Worm (Caenorhabditis elegans): Measurements from ENCODE around the gene lron-15.

The lron-15 gene

DNA sequence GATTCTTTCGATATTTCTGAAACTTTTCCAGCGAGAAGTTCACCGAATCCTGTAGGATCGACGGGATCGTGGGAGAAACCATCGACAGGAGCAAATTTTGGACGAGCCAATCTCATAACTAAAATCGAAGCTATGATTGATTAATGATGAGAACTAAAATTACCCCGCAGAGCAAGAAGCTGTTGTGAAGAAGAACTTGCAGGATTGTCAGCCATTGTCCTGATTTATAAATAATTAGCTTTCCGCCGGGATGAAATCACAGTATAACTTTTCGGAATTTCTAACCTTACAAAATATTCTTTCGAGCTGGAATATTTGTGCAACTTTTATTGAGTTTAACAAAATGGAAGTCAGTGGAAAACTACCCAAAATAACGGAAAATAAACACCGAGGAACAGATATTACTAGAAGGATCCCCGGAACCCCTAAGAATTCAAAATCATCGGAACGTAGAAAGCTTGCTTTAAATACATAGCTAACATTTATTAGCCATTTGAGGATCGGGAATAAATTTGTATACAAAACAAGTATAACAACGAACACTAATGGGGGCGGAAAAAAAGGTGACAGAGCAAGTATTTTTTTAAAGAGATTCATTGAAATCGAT, 42.7 kb upstream of the lron-15 start, which contains the start of gene C56C10.7 (continued):
- TF ChIP-seq tra-1 (GFP tag; IDR thresholded peaks at IDR 0.05), result 0 out of 2 replicates have a peak, but pooled peaks have one; percentile 16
- TF ChIP-seq snpc-1.2 (GFP tag; IDR thresholded peaks at IDR 0.05), result peak; percentile 54
- no peak for TF ChIP-seq unc-130 (GFP tag; optimal IDR thresholded peaks at IDR 0.05)
- peak; percentile 31 for TF ChIP-seq F10B5.3 (tag; optimal IDR thresholded peaks at IDR 0.05)
- peak; percentile 73 for TF ChIP-seq T20F7.1 (GFP tag; optimal IDR thresholded peaks at IDR 0.05)
- TF ChIP-seq spr-1 (tag; optimal IDR thresholded peaks at IDR 0.05), result peak; percentile 10
- peak; percentile 74 for TF ChIP-seq lin-38 (GFP tag; IDR thresholded peaks at IDR 0.05)
- no peak for TF ChIP-seq daf-16 (GFP tag; optimal IDR thresholded peaks at IDR 0.05)
- TF ChIP-seq daf-16 (tag; optimal IDR thresholded peaks at IDR 0.05), result peak; percentile 14
- no peak for TF ChIP-seq lin-15B (tag; optimal IDR thresholded peaks at IDR 0.05)

DNA sequence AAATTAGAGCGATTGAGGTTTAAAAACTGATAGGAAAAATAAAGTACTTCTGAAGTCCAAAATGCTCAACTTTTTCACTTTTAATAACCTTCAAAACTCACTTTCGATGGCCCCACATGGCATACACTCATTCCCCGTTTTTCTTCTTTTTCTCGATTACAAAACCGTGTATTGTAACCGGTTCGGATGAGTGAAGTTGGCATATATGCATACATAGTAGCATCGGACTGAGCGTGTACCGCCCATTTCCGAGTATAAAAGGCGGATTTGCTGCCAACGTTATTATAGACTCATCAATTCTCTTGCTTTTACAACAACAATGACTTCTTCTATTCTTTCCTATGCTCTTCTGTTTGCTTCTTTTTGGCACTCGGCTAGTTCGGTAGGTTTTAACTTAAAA, 38.1 kb upstream of the lron-15 start, which contains the start of gene C56C10.4:
Gene C56C10.4, plus strand, starts transcription at position 301 of the 400 bp plus-strand sequence.
- TF ChIP-seq mdl-1 (tag; optimal IDR thresholded peaks at IDR 0.05) (no peak), nhr-10 (tag; optimal IDR thresholded peaks at IDR 0.05) (no peak), nhr-237 (tag; optimal IDR thresholded peaks at IDR 0.05) (no peak), lin-38 (GFP tag; IDR thresholded peaks at IDR 0.05) (no peak), F37D6.2 (tag; optimal IDR thresholded peaks at IDR 0.05) (no peak), hlh-11 (tag; optimal IDR thresholded peaks at IDR 0.05) (no peak), set-16 (GFP tag; IDR thresholded peaks at IDR 0.05) (no peak), unc-39 (tag; optimal IDR thresholded peaks at IDR 0.05) (no peak), mdt-29 (GFP tag; IDR thresholded peaks at IDR 0.05) (no peak), nhr-111 (GFP tag; optimal IDR thresholded peaks at IDR 0.05) (no peak), ctbp-1 (GFP tag; IDR thresholded peaks at IDR 0.05) (no peak), nhr-28 (tag; optimal IDR thresholded peaks at IDR 0.05) (no peak), egl-43 (GFP tag; IDR thresholded peaks at IDR 0.05) (no peak), Y75B8A.6 (GFP tag; IDR thresholded peaks at IDR 0.05) (no peak), ceh-82 (tag; optimal IDR thresholded peaks at IDR 0.05) (no peak)

DNA sequence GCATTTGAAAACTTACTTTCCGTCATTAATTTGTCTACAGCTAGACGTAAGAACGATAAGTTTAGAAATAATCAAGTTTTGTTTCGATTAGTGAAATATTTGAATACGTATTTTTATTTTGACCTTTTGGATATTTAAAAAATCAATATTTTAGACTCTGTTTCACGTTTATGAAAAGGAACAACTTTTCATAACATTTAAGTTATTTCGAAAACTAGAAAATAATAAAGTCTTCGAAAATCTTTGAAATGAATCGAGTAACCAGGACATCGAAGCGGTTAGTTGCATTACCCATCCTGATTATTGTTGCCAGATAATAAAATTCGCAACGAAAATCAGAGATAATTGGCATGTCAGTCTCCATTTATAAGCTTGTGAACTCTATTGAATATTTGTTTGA, 36.5 kb upstream of the lron-15 start, which contains the start of gene C56C10.6:
Gene C56C10.6, minus strand, starts transcription at position 101 of the 400 bp plus-strand sequence.
- no peak for TF ChIP-seq ZK546.5 (tag; optimal IDR thresholded peaks at IDR 0.05)
- no peak for TF ChIP-seq ceh-82 (tag; optimal IDR thresholded peaks at IDR 0.05)
- TF ChIP-seq nhr-237 (tag; optimal IDR thresholded peaks at IDR 0.05), result no peak
- TF ChIP-seq ctbp-1 (GFP tag; IDR thresholded peaks at IDR 0.05), result no peak
- TF ChIP-seq ceh-62 (tag; optimal IDR thresholded peaks at IDR 0.05), result no peak
- no peak for TF ChIP-seq ceh-32 (tag; optimal IDR thresholded peaks at IDR 0.05; ENCODE audit: poor library complexity)
- no peak for TF ChIP-seq zfp-2 (tag; optimal IDR thresholded peaks at IDR 0.05)
- no peak for TF ChIP-seq lin-1 (GFP tag; IDR thresholded peaks at IDR 0.05)
- TF ChIP-seq F49E8.2 (tag; optimal IDR thresholded peaks at IDR 0.05; ENCODE audit: borderline replicate concordance), result no peak
- no peak for TF ChIP-seq F10B5.3 (tag; optimal IDR thresholded peaks at IDR 0.05)

DNA sequence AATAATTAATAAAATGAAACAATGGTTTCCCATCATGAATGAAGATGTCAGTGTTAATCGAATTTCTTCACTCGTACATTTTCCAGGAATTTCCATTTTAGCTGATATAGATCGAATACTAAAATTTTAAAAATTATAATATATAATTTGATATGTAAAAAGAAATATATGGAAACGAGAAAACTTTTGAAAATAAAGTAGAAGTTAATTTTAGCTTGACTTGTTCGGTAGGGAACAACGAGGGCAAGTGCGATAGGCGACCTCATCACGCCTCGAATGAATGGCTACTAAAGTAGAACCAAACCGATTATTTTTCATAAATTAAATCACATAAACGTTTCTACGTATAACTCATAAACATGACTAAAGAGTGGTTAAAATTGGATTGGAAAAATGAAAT, 33.7 kb upstream of the lron-15 start, which contains the start of gene sra-31:
Gene sra-31, minus strand, starts transcription at position 101 of the 400 bp plus-strand sequence.
- TF ChIP-seq lin-1 (GFP tag; IDR thresholded peaks at IDR 0.05) (no peak), duxl-1 (tag; optimal IDR thresholded peaks at IDR 0.05; ENCODE audit: poor library complexity) (no peak), dmd-8 (GFP tag; IDR thresholded peaks at IDR 0.05) (no peak), saeg-2 (GFP tag; IDR thresholded peaks at IDR 0.05) (no peak), Y75B8A.6 (GFP tag; IDR thresholded peaks at IDR 0.05) (no peak), arid-1 (GFP tag; conservative IDR thresholded peaks at IDR 0.05) (no peak), ceh-44 (GFP tag; IDR thresholded peaks at IDR 0.05) (no peak), hlh-11 (tag; optimal IDR thresholded peaks at IDR 0.05) (no peak), nhr-102 (tag; optimal IDR thresholded peaks at IDR 0.05) (no peak), madf-9 (GFP tag; conservative IDR thresholded peaks at IDR 0.05) (no peak), tag-97 (GFP tag; IDR thresholded peaks at IDR 0.05) (no peak)
